Worm (Caenorhabditis elegans): Measurements from ENCODE around the gene F49F1.5.

- no peak for TF ChIP-seq pha-4 (GFP tag; IDR thresholded peaks at IDR 0.05)
- TF ChIP-seq pha-4 (tag; optimal IDR thresholded peaks at IDR 0.05): no peak
- TF ChIP-seq F49E8.2 (tag; optimal IDR thresholded peaks at IDR 0.05; ENCODE audit: borderline replicate concordance): no peak
- TF ChIP-seq ama-1 (optimal IDR thresholded peaks at IDR 0.05): no peak
- no peak for TF ChIP-seq egl-27 (tag; optimal IDR thresholded peaks at IDR 0.05)
- TF ChIP-seq mdl-1 (tag; optimal IDR thresholded peaks at IDR 0.05): no peak
These were observed 40.7 kb downstream of the F49F1.5 start, which contains the start of gene C35B1.4 for ce11 chrIV:4079514-4079913.

Measured in whole organism, L4 larva.